Fruit fly (Drosophila melanogaster): ENCODE data around the gene SelR.

SelR gene

dm6 chr3R:10826796-10827524 lies 41.5 kb downstream of the SelR start, which contains the start of gene Cad86C (continued):
- no peak for TF ChIP-seq Meics (GFP tag; optimal IDR thresholded peaks at IDR 0.05)
- TF ChIP-seq CG6689 (GFP tag; IDR thresholded peaks at IDR 0.05), result no peak
- no peak for TF ChIP-seq CG12155 (GFP tag; optimal IDR thresholded peaks at IDR 0.05)
- no peak for TF ChIP-seq CG1832 (GFP tag; optimal IDR thresholded peaks at IDR 0.05)
- TF ChIP-seq CG30403 (GFP tag; optimal IDR thresholded peaks at IDR 0.05), result no peak
- no peak for TF ChIP-seq slou (GFP tag; optimal IDR thresholded peaks at IDR 0.05)
- peak; percentile 97 for TF ChIP-seq yki (optimal IDR thresholded peaks at IDR 0.05)
- no peak for TF ChIP-seq CG17186 (GFP tag; optimal IDR thresholded peaks at IDR 0.05)
- TF ChIP-seq CG17912 (GFP tag; optimal IDR thresholded peaks at IDR 0.05), result no peak
- no peak for TF ChIP-seq H15 (GFP tag; IDR thresholded peaks at IDR 0.05)
- no peak for TF ChIP-seq Hand (GFP tag; optimal IDR thresholded peaks at IDR 0.05)
- TF ChIP-seq CG6813 (GFP tag; optimal IDR thresholded peaks at IDR 0.05), result no peak
- peak; percentile 63 for TF ChIP-seq kni (GFP tag; optimal IDR thresholded peaks at IDR 0.05)
- TF ChIP-seq Bgb (GFP tag; IDR thresholded peaks at IDR 0.05; ENCODE audit: partially characterized antibody), result peak; percentile 69
- TF ChIP-seq CG18476 (GFP tag; optimal IDR thresholded peaks at IDR 0.05), result no peak
- TF ChIP-seq TFAM (GFP tag; optimal IDR thresholded peaks at IDR 0.05), result no peak
- TF ChIP-seq CG34224 (GFP tag; IDR thresholded peaks at IDR 0.05; ENCODE audit: partially characterized antibody), result peak; percentile 46
- no peak for TF ChIP-seq CG9609 (GFP tag; optimal IDR thresholded peaks at IDR 0.05)
- peak; percentile 50; the same call in 1 of the 2 replicates for TF ChIP-seq Rfx (GFP tag; IDR thresholded peaks at IDR 0.05)
- no peak for TF ChIP-seq row (GFP tag; IDR thresholded peaks at IDR 0.05)
- peak; percentile 86 for TF ChIP-seq z (GFP tag; IDR thresholded peaks at IDR 0.05)
- no peak for TF ChIP-seq HHEX (GFP tag; optimal IDR thresholded peaks at IDR 0.05)
- TF ChIP-seq CG42726 (GFP tag; IDR thresholded peaks at IDR 0.05; ENCODE audit: partially characterized antibody), result no peak
- TF ChIP-seq CG4360 (GFP tag; IDR thresholded peaks at IDR 0.05), result peak; percentile 93
- TF ChIP-seq HLHmδ (GFP tag; optimal IDR thresholded peaks at IDR 0.05), result no peak
- peak; percentile 91 for TF ChIP-seq CG12769 (tag; optimal IDR thresholded peaks at IDR 0.05)
- TF ChIP-seq Atf6 (GFP tag; IDR thresholded peaks at IDR 0.05), result no peak
- TF ChIP-seq bigmax (GFP tag; optimal IDR thresholded peaks at IDR 0.05), result no peak
- TF ChIP-seq CG13287 (GFP tag; IDR thresholded peaks at IDR 0.05; ENCODE audit: partially characterized antibody), result peak; percentile 61
- TF ChIP-seq pb (GFP tag; optimal IDR thresholded peaks at IDR 0.05), result no peak
- TF ChIP-seq CG18619 (GFP tag; optimal IDR thresholded peaks at IDR 0.05), result no peak
- TF ChIP-seq CG43689 (GFP tag; IDR thresholded peaks at IDR 0.05), result no peak
- no peak for TF ChIP-seq Doc2 (GFP tag; IDR thresholded peaks at IDR 0.05)
- TF ChIP-seq CG3847 (GFP tag; IDR thresholded peaks at IDR 0.05), result no peak
- TF ChIP-seq Dref (GFP tag; IDR thresholded peaks at IDR 0.05), result no peak
- TF ChIP-seq Xrp1 (GFP tag; IDR thresholded peaks at IDR 0.05), result peak; percentile 6; the same call in 1 of the 2 replicates
- TF ChIP-seq Med (GFP tag), result peak; percentile 43
- no peak for TF ChIP-seq HmgD (GFP tag; optimal IDR thresholded peaks at IDR 0.05)
- TF ChIP-seq CG7271 (tag; optimal IDR thresholded peaks at IDR 0.05), result no peak
- TF ChIP-seq CG12299 (tag; optimal IDR thresholded peaks at IDR 0.05), result no peak
- TF ChIP-seq CG11398 (GFP tag; optimal IDR thresholded peaks at IDR 0.05), result no peak
- no peak for TF ChIP-seq pnt (GFP tag; optimal IDR thresholded peaks at IDR 0.05)
- TF ChIP-seq CG6272 (GFP tag; IDR thresholded peaks at IDR 0.05), result no peak
- no peak for TF ChIP-seq pita (GFP tag; optimal IDR thresholded peaks at IDR 0.05)
- TF ChIP-seq CG11085 (GFP tag; IDR thresholded peaks at IDR 0.05), result no peak
- TF ChIP-seq Fer3 (tag; optimal IDR thresholded peaks at IDR 0.05), result no peak
- no peak for TF ChIP-seq Sox102F (GFP tag; optimal IDR thresholded peaks at IDR 0.05)
- TF ChIP-seq Antp (GFP tag; optimal IDR thresholded peaks at IDR 0.05), result no peak
- TF ChIP-seq CoRest (tag; optimal IDR thresholded peaks at IDR 0.05), result no peak
- TF ChIP-seq dysf (GFP tag; IDR thresholded peaks at IDR 0.05), result no peak

Measured in whole organism, embryonic.